Fruit fly (Drosophila melanogaster) whole organism, embryonic: ENCODE measurements around the gene CG14174.

Source experiments
- Asciz ChIP-seq: fragments of 200-800 bp; sonication (Bioruptor generic); optimal IDR thresholded peaks from 2 replicates; lab custom pipeline; 2017; ENCODE audit warnings: missing biosample characterization, mild to moderate bottlenecking, missing genetic modification characterization, missing genetic modification reagents
- CG10209 ChIP-seq: fragments of 200-800 bp; sonication (Bioruptor generic); optimal IDR thresholded peaks from 3 replicates; lab custom pipeline; 2017; ENCODE audit warnings: missing biosample characterization, mild to moderate bottlenecking, missing genetic modification characterization, missing genetic modification reagents
- CG10366 ChIP-seq: fragments of 200-800 bp; sonication (Bioruptor generic); IDR thresholded peaks from 2 replicates; pipeline ENCODE4 v1.3.6; 2022; ENCODE audit warnings: missing biosample characterization, missing genetic modification characterization
- CG12155 ChIP-seq: fragments of 200-800 bp; sonication (Bioruptor generic); optimal IDR thresholded peaks from 3 replicates; lab custom pipeline; 2016; ENCODE audit warnings: missing biosample characterization, missing genetic modification characterization
- CG12659 ChIP-seq: fragments of 200-800 bp; sonication (Bioruptor generic); optimal IDR thresholded peaks from 3 replicates; lab custom pipeline; 2017; ENCODE audit warnings: mild to moderate bottlenecking, missing biosample characterization, missing genetic modification reagents, missing genetic modification characterization
- CG12942 ChIP-seq: fragments of 200-800 bp; sonication (Bioruptor generic); optimal IDR thresholded peaks from 3 replicates; lab custom pipeline; 2016; ENCODE audit warnings: missing biosample characterization, missing genetic modification characterization
- CG13424 ChIP-seq: fragments of 200-800 bp; sonication (Bioruptor generic); optimal IDR thresholded peaks from 2 replicates; lab custom pipeline; 2019; ENCODE audit warnings: missing biosample characterization, mild to moderate bottlenecking, missing genetic modification characterization, moderate library complexity
- CG15011 ChIP-seq: fragments of 200-800 bp; sonication (Bioruptor generic); optimal IDR thresholded peaks from 3 replicates; lab custom pipeline; 2018; ENCODE audit warnings: missing biosample characterization, mild to moderate bottlenecking, missing genetic modification characterization
- CG15269 ChIP-seq: fragments of 200-800 bp; sonication (Bioruptor generic); optimal IDR thresholded peaks from 2 replicates; lab custom pipeline; 2018; ENCODE audit warnings: missing biosample characterization, mild to moderate bottlenecking, missing genetic modification characterization, moderate library complexity
- CG1602 ChIP-seq: fragments of 200-800 bp; sonication (Bioruptor generic); optimal IDR thresholded peaks from 3 replicates; lab custom pipeline; 2016; ENCODE audit warnings: missing biosample characterization, missing genetic modification characterization
- CG17359 ChIP-seq: fragments of 200-800 bp; sonication (Bioruptor generic); optimal IDR thresholded peaks from 3 replicates; lab custom pipeline; 2018; ENCODE audit warnings: missing biosample characterization, mild to moderate bottlenecking, missing genetic modification characterization, moderate library complexity
- CG17361 ChIP-seq: fragments of 200-800 bp; sonication (Bioruptor generic); IDR thresholded peaks from 3 replicates; pipeline ENCODE4 v1.3.6; 2022; ENCODE audit warnings: missing biosample characterization, missing genetic modification characterization
- CG17385 ChIP-seq: fragments of 200-800 bp; sonication (Bioruptor generic); optimal IDR thresholded peaks from 3 replicates; lab custom pipeline; 2018; ENCODE audit warnings: missing biosample characterization, mild to moderate bottlenecking, missing genetic modification characterization
- CG17829 ChIP-seq: fragments of 200-800 bp; optimal IDR thresholded peaks from 2 replicates; lab custom pipeline; 2019; ENCODE audit warnings: missing biosample characterization, mild to moderate bottlenecking, missing genetic modification characterization, moderate library complexity
- CG2712 ChIP-seq: fragments of 200-800 bp; optimal IDR thresholded peaks from 3 replicates; lab custom pipeline; 2019; ENCODE audit warnings: missing biosample characterization, mild to moderate bottlenecking, missing genetic modification characterization, moderate library complexity
- CG31441 ChIP-seq: fragments of 200-800 bp; sonication (Bioruptor generic); IDR thresholded peaks from 2 replicates; pipeline ENCODE4 v1.3.6; 2022; ENCODE audit warnings: missing biosample characterization, missing genetic modification characterization
- CG3281 ChIP-seq: fragments of 200-800 bp; sonication (Bioruptor generic); optimal IDR thresholded peaks from 3 replicates; lab custom pipeline; 2017; ENCODE audit warnings: missing biosample characterization, mild to moderate bottlenecking, missing genetic modification characterization
- CG4730 ChIP-seq: fragments of 200-800 bp; sonication (Bioruptor generic); IDR thresholded peaks from 2 replicates; pipeline ENCODE4 v1.3.6; 2022; ENCODE audit warnings: missing biosample characterization, missing genetic modification characterization
- CG6689 ChIP-seq: fragments of 200-800 bp; sonication (Bioruptor generic); IDR thresholded peaks from 2 replicates; pipeline ENCODE4 v1.3.6; 2022; ENCODE audit warnings: missing biosample characterization, missing genetic modification characterization
- CG6765 ChIP-seq: fragments of 200-800 bp; sonication (Bioruptor generic); optimal IDR thresholded peaks from 3 replicates; lab custom pipeline; 2017; ENCODE audit warnings: missing biosample characterization, mild to moderate bottlenecking, missing genetic modification characterization
- CG9876 ChIP-seq: fragments of 200-800 bp; sonication (Bioruptor generic); optimal IDR thresholded peaks from 2 replicates; lab custom pipeline; 2016; ENCODE audit warnings: missing biosample characterization, missing genetic modification characterization
- CoRest ChIP-seq: fragments of 200-800 bp; sonication (Bioruptor generic); optimal IDR thresholded peaks from 3 replicates; lab custom pipeline; 2018; ENCODE audit warnings: missing biosample characterization, mild to moderate bottlenecking, missing genetic modification characterization, moderate library complexity
- Deaf1 ChIP-seq: fragments of 200-800 bp; optimal IDR thresholded peaks from 3 replicates; lab custom pipeline; 2019; ENCODE audit warnings: missing biosample characterization, mild to moderate bottlenecking, missing genetic modification characterization, moderate library complexity
- Drgx ChIP-seq: fragments of 200-800 bp; sonication (Bioruptor generic); IDR thresholded peaks from 2 replicates; pipeline ENCODE4 v1.3.6; 2022; ENCODE audit warnings: missing biosample characterization, missing genetic modification characterization
- Hmr ChIP-seq: fragments of 200-800 bp; sonication (Bioruptor generic); optimal IDR thresholded peaks from 3 replicates; lab custom pipeline; 2017; ENCODE audit warnings: mild to moderate bottlenecking, missing biosample characterization, missing genetic modification reagents, missing genetic modification characterization
- Hr51 ChIP-seq, 2 experiments: fragments of 200-800 bp; sonication (Bioruptor generic); optimal IDR thresholded peaks; 2 replicates in 1 of 2; 3 replicates in 1 of 2; lab custom pipeline; 2016 to 2018; ENCODE audit warnings: missing biosample characterization in 2 of 2, missing genetic modification characterization in 2 of 2, mild to moderate bottlenecking in 1 of 2, moderate library complexity in 1 of 2
- Meics ChIP-seq: fragments of 200-800 bp; sonication (Bioruptor generic); optimal IDR thresholded peaks from 2 replicates; lab custom pipeline; 2017; ENCODE audit warnings: missing biosample characterization, mild to moderate bottlenecking, missing genetic modification characterization
- NfI ChIP-seq: fragments of 200-800 bp; sonication (Bioruptor generic); optimal IDR thresholded peaks from 3 replicates; lab custom pipeline; 2018; ENCODE audit warnings: missing biosample characterization, mild to moderate bottlenecking, missing genetic modification characterization, moderate library complexity
- Sox100B ChIP-seq: fragments of 200-800 bp; sonication (Bioruptor generic); optimal IDR thresholded peaks from 3 replicates; lab custom pipeline; 2018; ENCODE audit warnings: missing biosample characterization, mild to moderate bottlenecking, missing genetic modification characterization
- Tbp ChIP-seq: fragments of >200 bp; optimal IDR thresholded peaks from 2 replicates; lab custom pipeline; 2018; ENCODE audit warnings: missing biosample characterization, missing genetic modification characterization
- Vsx1 ChIP-seq: fragments of 200-800 bp; sonication (Bioruptor generic); optimal IDR thresholded peaks from 2 replicates; lab custom pipeline; 2017; ENCODE audit warnings: missing biosample characterization, mild to moderate bottlenecking, missing genetic modification characterization, missing genetic modification reagents
- Xrp1 ChIP-seq: fragments of 200-800 bp; sonication (Bioruptor generic); IDR thresholded peaks from 2 replicates; pipeline ENCODE4 v1.3.6; 2022; ENCODE audit warnings: missing biosample characterization, missing genetic modification characterization
- az2 ChIP-seq: fragments of 200-800 bp; sonication (Bioruptor generic); optimal IDR thresholded peaks from 3 replicates; lab custom pipeline; 2016; ENCODE audit warnings: missing biosample characterization, missing genetic modification characterization
- bsh ChIP-seq, 2 experiments: fragments of 200-800 bp; sonication (Bioruptor generic); optimal IDR thresholded peaks; 2 replicates each; lab custom pipeline; 2017 to 2018; ENCODE audit warnings: mild to moderate bottlenecking in 2 of 2, missing biosample characterization in 2 of 2, missing genetic modification characterization in 2 of 2, moderate library complexity in 1 of 2
- dysf ChIP-seq: fragments of 200-800 bp; sonication (Bioruptor generic); IDR thresholded peaks from 3 replicates; pipeline ENCODE4 v1.3.6; 2022; ENCODE audit warnings: missing biosample characterization, missing genetic modification characterization
- ewg ChIP-seq: fragments of 200-800 bp; sonication (Bioruptor generic); optimal IDR thresholded peaks from 3 replicates; lab custom pipeline; 2017; ENCODE audit warnings: mild to moderate bottlenecking, missing biosample characterization, missing genetic modification reagents, missing genetic modification characterization
- fd96Cb ChIP-seq: fragments of 200-800 bp; sonication (Bioruptor generic); optimal IDR thresholded peaks from 2 replicates; lab custom pipeline; 2018; ENCODE audit warnings: missing biosample characterization, mild to moderate bottlenecking, missing genetic modification characterization, moderate library complexity
- gem ChIP-seq: fragments of 200-800 bp; sonication (Bioruptor generic); optimal IDR thresholded peaks from 2 replicates; lab custom pipeline; 2019; ENCODE audit warnings: missing biosample characterization, mild to moderate bottlenecking, missing genetic modification characterization, moderate library complexity
- grau ChIP-seq: fragments of 200-800 bp; optimal IDR thresholded peaks from 3 replicates; lab custom pipeline; 2019; ENCODE audit warnings: missing biosample characterization, mild to moderate bottlenecking, missing genetic modification characterization, moderate library complexity
- gt ChIP-seq: fragments of 200-800 bp; sonication (Bioruptor generic); IDR thresholded peaks from 2 replicates; pipeline ENCODE4 v1.3.6; 2022; ENCODE audit warnings: missing biosample characterization, missing genetic modification characterization
- hth ChIP-seq: fragments of >200 bp; optimal IDR thresholded peaks from 2 replicates; lab custom pipeline; 2017; ENCODE audit warnings: inconsistent platforms
- jumu ChIP-seq: fragments of 200-800 bp; sonication (Bioruptor generic); optimal IDR thresholded peaks from 3 replicates; lab custom pipeline; 2016; ENCODE audit warnings: missing biosample characterization, missing genetic modification characterization
- mam ChIP-seq: fragments of 200-800 bp; sonication (Bioruptor generic); optimal IDR thresholded peaks from 3 replicates; lab custom pipeline; 2016; ENCODE audit warnings: missing biosample characterization, missing genetic modification characterization
- nau ChIP-seq: fragments of 200-800 bp; sonication (Bioruptor generic); optimal IDR thresholded peaks from 3 replicates; lab custom pipeline; 2017; ENCODE audit warnings: missing biosample characterization, mild to moderate bottlenecking, missing genetic modification characterization, missing genetic modification reagents
- nerfin-1 ChIP-seq: fragments of 200-800 bp; sonication (Bioruptor generic); optimal IDR thresholded peaks from 3 replicates; lab custom pipeline; 2019; ENCODE audit warnings: missing biosample characterization, mild to moderate bottlenecking, missing genetic modification characterization, moderate library complexity
- pho ChIP-seq: fragments of 200-800 bp; sonication (Bioruptor generic); optimal IDR thresholded peaks from 2 replicates; lab custom pipeline; 2016; ENCODE audit warnings: missing biosample characterization, missing genetic modification characterization
- phol ChIP-seq: fragments of 200-800 bp; sonication (Bioruptor generic); optimal IDR thresholded peaks from 3 replicates; lab custom pipeline; 2018; ENCODE audit warnings: missing biosample characterization, mild to moderate bottlenecking, missing genetic modification characterization, moderate library complexity
- salm ChIP-seq: fragments of 200-800 bp; sonication (Bioruptor generic); optimal IDR thresholded peaks from 2 replicates; lab custom pipeline; 2018; ENCODE audit warnings: missing biosample characterization, mild to moderate bottlenecking, missing genetic modification characterization
- tap ChIP-seq: fragments of 200-800 bp; optimal IDR thresholded peaks from 3 replicates; lab custom pipeline; 2019; ENCODE audit warnings: missing biosample characterization, mild to moderate bottlenecking, missing genetic modification characterization, moderate library complexity
- unpg ChIP-seq: fragments of 200-800 bp; sonication (Bioruptor generic); optimal IDR thresholded peaks from 3 replicates; lab custom pipeline; 2018; ENCODE audit warnings: missing biosample characterization, mild to moderate bottlenecking, missing genetic modification characterization, moderate library complexity

CG14174 gene

dm6 chr3L:9695647-9696046, 23.5 kb upstream of the CG14174 start:
- peak; percentile 70; the same call in 2 of the 3 replicates for TF ChIP-seq CG17361 (GFP tag; lab: Robert Waterston, UW)
- peak; percentile 11 for TF ChIP-seq Deaf1 (tag; lab: Kevin White, UChicago)
- peak; percentile 47 for TF ChIP-seq CG17359 (tag; lab: Kevin White, UChicago)
- peak; percentile 47; the same call in 1 of the 3 replicates for TF ChIP-seq dysf (GFP tag; lab: Robert Waterston, UW)
- no peak for TF ChIP-seq CG12155 (GFP tag; lab: Kevin White, UChicago)
- peak; percentile 41 for TF ChIP-seq Meics (GFP tag; lab: Kevin White, UChicago)
- peak; percentile 41 for TF ChIP-seq phol (tag; lab: Kevin White, UChicago)
- TF ChIP-seq Hmr, result peak; percentile 46
- peak; percentile 41 for TF ChIP-seq unpg
- peak; percentile 63 for TF ChIP-seq CG2712
- no peak for TF ChIP-seq fd96Cb (tag; lab: Kevin White, UChicago)
- TF ChIP-seq az2 (GFP tag; lab: Kevin White, UChicago), result peak; percentile 4
- 0 out of 2 replicates have a peak, but pooled peaks have one; percentile 27 for TF ChIP-seq Drgx (GFP tag; lab: Robert Waterston, UW)
- peak; percentile 10 for TF ChIP-seq nerfin-1 (tag; lab: Kevin White, UChicago)
- TF ChIP-seq CG10209 (GFP tag; lab: Kevin White, UChicago), result peak; percentile 61
- TF ChIP-seq CG12659 (GFP tag; lab: Kevin White, UChicago), result peak; percentile 34
- peak; percentile 17 for TF ChIP-seq CG1602 (GFP tag; lab: Kevin White, UChicago)
- TF ChIP-seq CG15011 (GFP tag; lab: Kevin White, UChicago), result peak; percentile 31
- peak; percentile 6 for TF ChIP-seq tap
- peak; percentile 59; the same call in 1 of the 2 replicates for TF ChIP-seq CG31441 (GFP tag; lab: Robert Waterston, UW)
- no peak for TF ChIP-seq gt (GFP tag; lab: Robert Waterston, UW)
- peak; percentile 56 for TF ChIP-seq CG13424
- TF ChIP-seq CG12942 (GFP tag; lab: Kevin White, UChicago), result no peak
- peak; percentile 67 for TF ChIP-seq CG15269 (tag; lab: Kevin White, UChicago)
- TF ChIP-seq grau (tag; lab: Kevin White, UChicago), result peak; percentile 64
- peak; percentile 74 for TF ChIP-seq gem
- peak; percentile 22 for TF ChIP-seq Sox100B (GFP tag; lab: Kevin White, UChicago)
- TF ChIP-seq salm (tag; lab: Kevin White, UChicago), result peak; percentile 10
- peak; percentile 12 for TF ChIP-seq CG17829 (tag; lab: Kevin White, UChicago)
- TF ChIP-seq CG4730, result no peak
- no peak for TF ChIP-seq jumu
- no peak for TF ChIP-seq hth (lab: Kevin White, UChicago)
- no peak for TF ChIP-seq nau
- TF ChIP-seq Tbp (GFP tag; lab: Kevin White, UChicago), result no peak
- TF ChIP-seq CG17385, result peak; percentile 28
- peak; percentile 26; the same call in 1 of the 2 replicates for TF ChIP-seq Xrp1 (GFP tag; lab: Robert Waterston, UW)
- TF ChIP-seq CG6765 (GFP tag; lab: Kevin White, UChicago), result peak; percentile 6
- peak; percentile 15; the same call in 1 of the 2 replicates for TF ChIP-seq CG10366 (GFP tag; lab: Robert Waterston, UW)
- TF ChIP-seq ewg (GFP tag; lab: Kevin White, UChicago), result peak; percentile 16
- peak in 1 of 2 experiments; percentile 75 for TF ChIP-seq Hr51 (GFP tag; optimal IDR thresholded peaks at IDR 0.05; lab: Kevin White, UChicago)
- peak; percentile 46 for TF ChIP-seq Asciz
- peak in 1 of 2 experiments; percentile 21 for TF ChIP-seq bsh (GFP tag; optimal IDR thresholded peaks at IDR 0.05; lab: Kevin White, UChicago)
- peak; percentile 6 for TF ChIP-seq Vsx1
- TF ChIP-seq NfI, result peak; percentile 30
- TF ChIP-seq CG6689 (GFP tag; lab: Robert Waterston, UW), result peak; percentile 24
- peak; percentile 44 for TF ChIP-seq CoRest (tag; lab: Kevin White, UChicago)
- TF ChIP-seq pho (GFP tag; lab: Kevin White, UChicago), result no peak
- TF ChIP-seq CG9876 (GFP tag; lab: Kevin White, UChicago), result no peak
- TF ChIP-seq CG3281 (GFP tag; lab: Kevin White, UChicago), result peak; percentile 19
- no peak for TF ChIP-seq mam (GFP tag; lab: Kevin White, UChicago)
